Worm (Caenorhabditis elegans) whole organism, midembryonic: Measurements from ENCODE around the gene prx-3.

Experiments used
- flt-1 ChIP-seq: fragments of 200-800 bp; sonication (Bioruptor generic); IDR thresholded peaks from 2 replicates; pipeline ENCODE4 v1.3.6; 2022; ENCODE audit warnings: missing genetic modification characterization, missing compliant biosample characterization
- klf-2 ChIP-seq: fragments of 200-800 bp; sonication (Bioruptor generic); conservative IDR thresholded peaks from 2 replicates; pipeline ENCODE4 v1.3.6; 2022; ENCODE audit warnings: missing genetic modification reagents, missing genetic modification characterization, missing compliant biosample characterization
- med-1 ChIP-seq: sonication (generic microtip); optimal IDR thresholded peaks from 2 replicates; lab custom pipeline; 2017; ENCODE audit warnings: missing genetic modification characterization, mild to moderate bottlenecking, missing compliant biosample characterization, antibody characterized with exemption, missing genetic modification reagents; ENCODE audit not compliant: insufficient read depth
- ref-1 ChIP-seq: fragments of 200-800 bp; sonication (Bioruptor generic); conservative IDR thresholded peaks from 2 replicates; pipeline ENCODE4 v1.3.6; 2022; ENCODE audit warnings: missing genetic modification reagents, missing genetic modification characterization, missing compliant biosample characterization
- tab-1 ChIP-seq: fragments of 200-800 bp; sonication (Bioruptor generic); IDR thresholded peaks from 2 replicates; pipeline ENCODE4 v1.3.6; 2022; ENCODE audit warnings: missing genetic modification characterization, missing compliant biosample characterization

- TF ChIP-seq flt-1 (GFP tag; lab: Robert Waterston, UW) (no peak), ref-1 (GFP tag; lab: Robert Waterston, UW) (no peak), klf-2 (no peak), tab-1 (GFP tag; lab: Robert Waterston, UW) (no peak), med-1 (no peak)
These were observed 16.1 kb upstream of the prx-3 start for ce11 chrX:6128773-6129172.
